Fruit fly (Drosophila melanogaster) whole organism, embryonic: ENCODE measurements around the gene CG11655.

Experiments
- Ada2b ChIP-seq: fragments of 200-800 bp; sonication (Bioruptor generic); IDR thresholded peaks from 2 replicates; pipeline ENCODE4 v1.3.6; 2022; ENCODE audit warnings: missing biosample characterization, missing genetic modification characterization
- BEAF-32 ChIP-seq: fragments of 200-800 bp; sonication (Bioruptor generic); optimal IDR thresholded peaks from 3 replicates; lab custom pipeline; 2017; ENCODE audit warnings: missing biosample characterization, missing genetic modification characterization, mild to moderate bottlenecking, moderate library complexity, missing genetic modification reagents
- CG10366 ChIP-seq: fragments of 200-800 bp; sonication (Bioruptor generic); IDR thresholded peaks from 2 replicates; pipeline ENCODE4 v1.3.6; 2022; ENCODE audit warnings: missing biosample characterization, missing genetic modification characterization
- CG11247 ChIP-seq: fragments of 200-800 bp; sonication (Bioruptor generic); IDR thresholded peaks from 2 replicates; pipeline ENCODE4 v1.3.6; 2022; ENCODE audit warnings: missing biosample characterization, missing genetic modification characterization
- CG12104 ChIP-seq: fragments of 200-800 bp; sonication (Bioruptor generic); optimal IDR thresholded peaks from 3 replicates; lab custom pipeline; 2016; ENCODE audit warnings: missing biosample characterization, missing genetic modification characterization
- CG12391 ChIP-seq: fragments of 200-800 bp; sonication (Bioruptor generic); optimal IDR thresholded peaks from 3 replicates; lab custom pipeline; 2018; ENCODE audit warnings: missing biosample characterization, mild to moderate bottlenecking, missing genetic modification characterization, moderate library complexity
- CG12942 ChIP-seq: fragments of 200-800 bp; sonication (Bioruptor generic); optimal IDR thresholded peaks from 3 replicates; lab custom pipeline; 2016; ENCODE audit warnings: missing biosample characterization, missing genetic modification characterization
- CG1647 ChIP-seq: fragments of 200-800 bp; sonication (Bioruptor generic); optimal IDR thresholded peaks from 3 replicates; lab custom pipeline; 2016; ENCODE audit warnings: missing biosample characterization, missing genetic modification characterization
- CG16815 ChIP-seq: fragments of 200-800 bp; sonication (Bioruptor generic); optimal IDR thresholded peaks from 3 replicates; lab custom pipeline; 2017; ENCODE audit warnings: missing biosample characterization, mild to moderate bottlenecking, missing genetic modification characterization
- CG16863 ChIP-seq: fragments of 200-800 bp; sonication (Bioruptor generic); optimal IDR thresholded peaks from 3 replicates; lab custom pipeline; 2016; ENCODE audit warnings: missing biosample characterization, missing genetic modification characterization
- CG17186 ChIP-seq: fragments of 200-800 bp; sonication (Bioruptor generic); optimal IDR thresholded peaks from 3 replicates; lab custom pipeline; 2017; ENCODE audit warnings: missing biosample characterization, missing genetic modification reagents, missing genetic modification characterization
- CG17328 ChIP-seq: fragments of 200-800 bp; sonication (Bioruptor generic); IDR thresholded peaks from 2 replicates; pipeline ENCODE4 v1.3.6; 2022; ENCODE audit warnings: missing biosample characterization, missing genetic modification characterization
- CG2202 ChIP-seq: fragments of 200-800 bp; sonication (Bioruptor generic); optimal IDR thresholded peaks from 2 replicates; lab custom pipeline; 2018; ENCODE audit warnings: missing biosample characterization, mild to moderate bottlenecking, missing genetic modification characterization
- CG30403 ChIP-seq: fragments of 200-800 bp; sonication (Bioruptor generic); optimal IDR thresholded peaks from 3 replicates; lab custom pipeline; 2016; ENCODE audit warnings: missing biosample characterization, missing genetic modification characterization
- CG4707 ChIP-seq: fragments of 200-800 bp; sonication (Bioruptor generic); optimal IDR thresholded peaks from 2 replicates; lab custom pipeline; 2018; ENCODE audit warnings: missing biosample characterization, mild to moderate bottlenecking, missing genetic modification characterization, moderate library complexity
- CG4730 ChIP-seq: fragments of 200-800 bp; sonication (Bioruptor generic); IDR thresholded peaks from 2 replicates; pipeline ENCODE4 v1.3.6; 2022; ENCODE audit warnings: missing biosample characterization, missing genetic modification characterization
- CG5180 ChIP-seq: fragments of 200-800 bp; sonication (Bioruptor generic); optimal IDR thresholded peaks from 3 replicates; lab custom pipeline; 2017; ENCODE audit warnings: missing biosample characterization, missing genetic modification characterization, mild to moderate bottlenecking, moderate library complexity, missing genetic modification reagents
- CG6175 ChIP-seq: fragments of 200-800 bp; sonication (Bioruptor generic); IDR thresholded peaks from 3 replicates; pipeline ENCODE4 v1.3.6; 2022; ENCODE audit warnings: missing biosample characterization, missing genetic modification characterization
- CG6254 ChIP-seq: fragments of 200-800 bp; sonication (Bioruptor generic); optimal IDR thresholded peaks from 3 replicates; lab custom pipeline; 2017; ENCODE audit warnings: mild to moderate bottlenecking, missing biosample characterization, missing genetic modification reagents, missing genetic modification characterization
- CG7786 ChIP-seq: fragments of 200-800 bp; sonication (Bioruptor generic); optimal IDR thresholded peaks from 2 replicates; lab custom pipeline; 2016; ENCODE audit warnings: missing biosample characterization, missing genetic modification characterization
- CG7928 ChIP-seq: fragments of 200-800 bp; sonication (Bioruptor generic); optimal IDR thresholded peaks from 2 replicates; lab custom pipeline; 2017; ENCODE audit warnings: missing biosample characterization, mild to moderate bottlenecking, missing genetic modification characterization
- CG8478 ChIP-seq: fragments of >200 bp; optimal IDR thresholded peaks from 2 replicates; lab custom pipeline; 2018
- CrebB ChIP-seq: fragments of 200-800 bp; sonication (Bioruptor generic); optimal IDR thresholded peaks from 3 replicates; lab custom pipeline; 2018; ENCODE audit warnings: missing biosample characterization, mild to moderate bottlenecking, missing genetic modification characterization
- Drgx ChIP-seq: fragments of 200-800 bp; sonication (Bioruptor generic); IDR thresholded peaks from 2 replicates; pipeline ENCODE4 v1.3.6; 2022; ENCODE audit warnings: missing biosample characterization, missing genetic modification characterization
- E2f1 ChIP-seq: fragments of 200-800 bp; sonication (Bioruptor generic); IDR thresholded peaks from 2 replicates; pipeline ENCODE4 v1.3.6; 2022; ENCODE audit warnings: missing biosample characterization, missing genetic modification characterization
- ERR ChIP-seq: fragments of 200-800 bp; sonication (Bioruptor generic); optimal IDR thresholded peaks from 2 replicates; lab custom pipeline; 2016; ENCODE audit warnings: missing biosample characterization, missing genetic modification characterization
- Elba2 ChIP-seq: fragments of 200-800 bp; sonication (Bioruptor generic); optimal IDR thresholded peaks from 3 replicates; lab custom pipeline; 2016; ENCODE audit warnings: missing biosample characterization, missing genetic modification characterization
- GATAe ChIP-seq: fragments of 200-800 bp; sonication (Bioruptor generic); conservative IDR thresholded peaks from 2 replicates; pipeline ENCODE4 v1.3.6; 2022; ENCODE audit warnings: missing biosample characterization, missing genetic modification characterization
- HLH3B ChIP-seq: fragments of 200-800 bp; sonication (Bioruptor generic); IDR thresholded peaks from 2 replicates; pipeline ENCODE4 v1.3.6; 2022; ENCODE audit warnings: missing biosample characterization, missing genetic modification characterization
- HLH4C ChIP-seq: fragments of 200-800 bp; sonication (Bioruptor generic); IDR thresholded peaks from 3 replicates; pipeline ENCODE4 v1.3.6; 2022; ENCODE audit warnings: missing biosample characterization, missing genetic modification characterization; ENCODE audit not compliant: partially characterized antibody
- Hsf ChIP-seq: fragments of 200-800 bp; sonication (Bioruptor generic); optimal IDR thresholded peaks from 3 replicates; lab custom pipeline; 2016; ENCODE audit warnings: missing biosample characterization, missing genetic modification characterization
- Rx ChIP-seq: fragments of 200-800 bp; sonication (Bioruptor generic); IDR thresholded peaks from 2 replicates; pipeline ENCODE4 v1.3.6; 2022; ENCODE audit warnings: missing biosample characterization, missing genetic modification characterization
- Vsx1 ChIP-seq: fragments of 200-800 bp; sonication (Bioruptor generic); optimal IDR thresholded peaks from 2 replicates; lab custom pipeline; 2017; ENCODE audit warnings: missing biosample characterization, mild to moderate bottlenecking, missing genetic modification characterization, missing genetic modification reagents
- al ChIP-seq: fragments of 200-800 bp; sonication (Bioruptor generic); IDR thresholded peaks from 2 replicates; pipeline ENCODE4 v1.3.6; 2022; ENCODE audit warnings: missing biosample characterization, missing genetic modification characterization
- bigmax ChIP-seq: fragments of 200-800 bp; sonication (Bioruptor generic); optimal IDR thresholded peaks from 2 replicates; lab custom pipeline; 2018; ENCODE audit warnings: missing biosample characterization, mild to moderate bottlenecking, missing genetic modification characterization
- da ChIP-seq: fragments of 200-800 bp; sonication (Bioruptor generic); optimal IDR thresholded peaks from 2 replicates; lab custom pipeline; 2016; ENCODE audit warnings: missing biosample characterization, missing genetic modification characterization
- danr ChIP-seq: fragments of 200-800 bp; sonication (Bioruptor generic); IDR thresholded peaks from 2 replicates; pipeline ENCODE4 v1.3.6; 2022; ENCODE audit warnings: missing biosample characterization, missing genetic modification characterization
- dysf ChIP-seq: fragments of 200-800 bp; sonication (Bioruptor generic); IDR thresholded peaks from 3 replicates; pipeline ENCODE4 v1.3.6; 2022; ENCODE audit warnings: missing biosample characterization, missing genetic modification characterization
- exex ChIP-seq: fragments of 200-800 bp; sonication (Bioruptor generic); optimal IDR thresholded peaks from 4 replicates; lab custom pipeline; 2018; ENCODE audit warnings: missing biosample characterization, mild to moderate bottlenecking, missing genetic modification characterization, moderate library complexity
- hkb ChIP-seq, 2 experiments: fragments of 200-800 bp in 1 of 2; fragments of >200 bp in 1 of 2; sonication (Bioruptor generic) in 1 of 2; IDR thresholded peaks in 1 of 2; optimal IDR thresholded peaks in 1 of 2; 2 replicates each; pipeline versions ENCODE4 v1.3.6 to Lab custom; 2017 to 2022; ENCODE audit warnings: missing biosample characterization in 1 of 2, missing genetic modification characterization in 1 of 2
- ken ChIP-seq: fragments of 200-800 bp; sonication (Bioruptor generic); IDR thresholded peaks from 3 replicates; pipeline ENCODE4 v1.3.6; 2022; ENCODE audit warnings: missing biosample characterization, missing genetic modification characterization
- kni ChIP-seq: fragments of 200-800 bp; sonication (Bioruptor generic); optimal IDR thresholded peaks from 3 replicates; lab custom pipeline; 2017; ENCODE audit warnings: mild to moderate bottlenecking, missing biosample characterization, missing genetic modification reagents, missing genetic modification characterization
- lola ChIP-seq, 3 experiments: fragments of >200 bp in 2 of 3; fragments of 200-800 bp in 1 of 3; sonication (Bioruptor generic) in 1 of 3; optimal IDR thresholded peaks; 2 replicates each; lab custom pipeline; 2017 to 2019; ENCODE audit warnings: missing biosample characterization in 3 of 3, missing genetic modification characterization in 3 of 3, mild to moderate bottlenecking in 1 of 3, moderate library complexity in 1 of 3
- mirr ChIP-seq: fragments of 200-800 bp; sonication (Bioruptor generic); optimal IDR thresholded peaks from 3 replicates; lab custom pipeline; 2018; ENCODE audit warnings: missing biosample characterization, mild to moderate bottlenecking, missing genetic modification characterization
- mld ChIP-seq: fragments of 200-800 bp; sonication (Bioruptor generic); IDR thresholded peaks from 3 replicates; pipeline ENCODE4 v1.3.6; 2022; ENCODE audit warnings: missing biosample characterization, missing genetic modification characterization; ENCODE audit not compliant: partially characterized antibody
- pb ChIP-seq: fragments of 200-800 bp; sonication (Bioruptor generic); optimal IDR thresholded peaks from 3 replicates; lab custom pipeline; 2016; ENCODE audit warnings: missing biosample characterization, missing genetic modification characterization
- psq ChIP-seq: fragments of 200-800 bp; sonication (Bioruptor generic); optimal IDR thresholded peaks from 2 replicates; lab custom pipeline; 2017; ENCODE audit warnings: missing biosample characterization, missing genetic modification characterization
- rib ChIP-seq: fragments of 200-800 bp; sonication (Bioruptor generic); IDR thresholded peaks from 2 replicates; pipeline ENCODE4 v1.3.6; 2022; ENCODE audit warnings: missing biosample characterization, missing genetic modification characterization
- sob ChIP-seq: fragments of 200-800 bp; sonication (Bioruptor generic); IDR thresholded peaks from 2 replicates; pipeline ENCODE4 v1.3.6; 2022; ENCODE audit warnings: missing biosample characterization, missing genetic modification characterization
- ssp ChIP-seq: fragments of 200-800 bp; sonication (Bioruptor generic); IDR thresholded peaks from 2 replicates; pipeline ENCODE4 v1.3.6; 2022; ENCODE audit warnings: missing biosample characterization, missing genetic modification characterization
- tna ChIP-seq: fragments of 200-800 bp; sonication (Bioruptor generic); IDR thresholded peaks from 2 replicates; pipeline ENCODE4 v1.3.6; 2022; ENCODE audit warnings: missing biosample characterization, missing genetic modification characterization; ENCODE audit not compliant: partially characterized antibody

CG11655 gene

dm6 chrX:15475367-15475789 lies 22.1 kb downstream of the CG11655 start, which contains the start of gene mh (continued):
- TF ChIP-seq mirr (GFP tag; lab: Kevin White, UChicago), result no peak
- TF ChIP-seq CG1647 (GFP tag; lab: Kevin White, UChicago), result no peak
- TF ChIP-seq kni, result no peak
- no peak for TF ChIP-seq ssp (GFP tag; lab: Robert Waterston, UW)
- no peak for TF ChIP-seq psq (GFP tag; lab: Kevin White, UChicago)
- no peak for TF ChIP-seq GATAe (GFP tag; lab: Robert Waterston, UW)
- peak; percentile 30 for TF ChIP-seq Hsf (GFP tag; lab: Kevin White, UChicago)
- TF ChIP-seq CG2202, result no peak
- 0 out of 2 replicates have a peak, but pooled peaks have one; percentile 31 for TF ChIP-seq danr
- peak; percentile 48 for TF ChIP-seq Ada2b (GFP tag; lab: Robert Waterston, UW)
- TF ChIP-seq Elba2, result no peak
- no peak for TF ChIP-seq CG6254 (GFP tag; lab: Kevin White, UChicago)
- TF ChIP-seq al (GFP tag; lab: Robert Waterston, UW), result 0 out of 2 replicates have a peak, but pooled peaks have one; percentile 33
- TF ChIP-seq CG17186 (GFP tag; lab: Kevin White, UChicago), result peak; percentile 75
- no peak for TF ChIP-seq CG11247 (GFP tag; lab: Robert Waterston, UW)
- no peak for TF ChIP-seq Rx (GFP tag; lab: Robert Waterston, UW)
- peak; percentile 46; the same call in 1 of the 3 replicates for TF ChIP-seq mld (GFP tag; lab: Robert Waterston, UW)
- peak in 1 of 3 experiments; percentile 15 for TF ChIP-seq lola (GFP tag; optimal IDR thresholded peaks at IDR 0.05; lab: Kevin White, UChicago)
- no peak for TF ChIP-seq E2f1 (GFP tag; lab: Robert Waterston, UW)
- TF ChIP-seq CG12942 (GFP tag; lab: Kevin White, UChicago), result no peak
- peak; percentile 73 for TF ChIP-seq BEAF-32 (GFP tag; lab: Kevin White, UChicago)
- TF ChIP-seq CG16815 (GFP tag; lab: Kevin White, UChicago), result no peak
- TF ChIP-seq CG12104 (GFP tag; lab: Kevin White, UChicago), result no peak
- TF ChIP-seq CG10366, result no peak
- peak; percentile 48; the same call in 1 of the 3 replicates for TF ChIP-seq dysf (GFP tag; lab: Robert Waterston, UW)
- no peak for TF ChIP-seq CG7786 (GFP tag; lab: Kevin White, UChicago)
- TF ChIP-seq CG30403 (GFP tag; lab: Kevin White, UChicago), result peak; percentile 52
- no peak for TF ChIP-seq HLH3B (GFP tag; lab: Robert Waterston, UW)
- TF ChIP-seq ken (GFP tag; lab: Robert Waterston, UW), result no peak
- TF ChIP-seq bigmax (GFP tag; lab: Kevin White, UChicago), result no peak
- TF ChIP-seq CG4707 (GFP tag; lab: Kevin White, UChicago), result no peak
- TF ChIP-seq CG16863 (GFP tag; lab: Kevin White, UChicago), result no peak
- TF ChIP-seq tna (GFP tag; lab: Robert Waterston, UW), result peak; percentile 42; the same call in 1 of the 2 replicates
- no peak; the same call in 1 of the 2 replicates for TF ChIP-seq sob (GFP tag; lab: Robert Waterston, UW)
- no peak for TF ChIP-seq rib (GFP tag; lab: Robert Waterston, UW)
- no peak for TF ChIP-seq CG5180 (GFP tag; lab: Kevin White, UChicago)
- no peak for TF ChIP-seq Drgx (GFP tag; lab: Robert Waterston, UW)
- no peak for TF ChIP-seq da (GFP tag; lab: Kevin White, UChicago)
- TF ChIP-seq CG17328, result no peak
- TF ChIP-seq hkb (optimal IDR thresholded peaks at IDR 0.05; lab: Kevin White, UChicago), result no peak
- TF ChIP-seq hkb (GFP tag; IDR thresholded peaks at IDR 0.05; lab: Robert Waterston, UW), result no peak
- TF ChIP-seq pb, result no peak
- no peak for TF ChIP-seq CG8478
- no peak for TF ChIP-seq CG7928 (GFP tag; lab: Kevin White, UChicago)
- no peak for TF ChIP-seq CG6175
- TF ChIP-seq CG4730 (GFP tag; lab: Robert Waterston, UW), result no peak
- TF ChIP-seq exex, result no peak
- no peak for TF ChIP-seq Vsx1 (GFP tag; lab: Kevin White, UChicago)
- no peak for TF ChIP-seq CrebB (tag; lab: Kevin White, UChicago)
- TF ChIP-seq CG12391 (tag; lab: Kevin White, UChicago), result peak; percentile 38
- no peak for TF ChIP-seq ERR (GFP tag; lab: Kevin White, UChicago)
- peak; percentile 58 for TF ChIP-seq HLH4C (GFP tag; lab: Robert Waterston, UW)
